Fruit fly (Drosophila melanogaster) whole organism, prepupa: ENCODE data around the gene Map205.
A peak's percentile ranks its signal among the peaks of the same experiment; 100 is the strongest.

Source experiments
- Blimp-1 ChIP-seq: fragments of 200-800 bp; sonication (Bioruptor generic); optimal IDR thresholded peaks from 3 replicates; lab custom pipeline; 2017; ENCODE audit warnings: missing biosample characterization, missing genetic modification characterization, mild to moderate bottlenecking, moderate library complexity, missing genetic modification reagents
- CG3032 ChIP-seq: fragments of 200-800 bp; optimal IDR thresholded peaks from 2 replicates; lab custom pipeline; 2019; ENCODE audit warnings: missing biosample characterization, mild to moderate bottlenecking, missing genetic modification characterization, moderate library complexity
- CG9139 ChIP-seq: fragments of 200-800 bp; sonication (Bioruptor generic); optimal IDR thresholded peaks from 3 replicates; lab custom pipeline; 2017; ENCODE audit warnings: missing biosample characterization, mild to moderate bottlenecking, missing genetic modification characterization
- acj6 ChIP-seq: fragments of 200-800 bp; sonication (Bioruptor generic); optimal IDR thresholded peaks from 3 replicates; lab custom pipeline; 2016; ENCODE audit warnings: missing biosample characterization, missing genetic modification characterization
- lz ChIP-seq: fragments of 200-800 bp; sonication (Bioruptor generic); optimal IDR thresholded peaks from 3 replicates; lab custom pipeline; 2016; ENCODE audit warnings: missing biosample characterization, missing genetic modification characterization
- net ChIP-seq: fragments of 200-800 bp; sonication (Bioruptor generic); optimal IDR thresholded peaks from 3 replicates; lab custom pipeline; 2016; ENCODE audit warnings: missing biosample characterization, missing genetic modification characterization
- vri ChIP-seq: fragments of 200-800 bp; sonication (Bioruptor generic); optimal IDR thresholded peaks from 3 replicates; lab custom pipeline; 2016; ENCODE audit warnings: missing biosample characterization, mild to moderate bottlenecking, missing genetic modification characterization

dm6 chr3R:32068110-32068685 is at the start of gene Map205:
- no peak for TF ChIP-seq lz (GFP tag; lab: Kevin White, UChicago)
- TF ChIP-seq CG3032 (tag; lab: Kevin White, UChicago): no peak
- no peak for TF ChIP-seq CG9139
- peak; percentile 54 for TF ChIP-seq vri
- no peak for TF ChIP-seq acj6 (GFP tag; lab: Kevin White, UChicago)
- peak; percentile 4 for TF ChIP-seq net
- no peak for TF ChIP-seq Blimp-1
